Worm (Caenorhabditis elegans): ENCODE measurements around the gene tes-1.

DNA sequence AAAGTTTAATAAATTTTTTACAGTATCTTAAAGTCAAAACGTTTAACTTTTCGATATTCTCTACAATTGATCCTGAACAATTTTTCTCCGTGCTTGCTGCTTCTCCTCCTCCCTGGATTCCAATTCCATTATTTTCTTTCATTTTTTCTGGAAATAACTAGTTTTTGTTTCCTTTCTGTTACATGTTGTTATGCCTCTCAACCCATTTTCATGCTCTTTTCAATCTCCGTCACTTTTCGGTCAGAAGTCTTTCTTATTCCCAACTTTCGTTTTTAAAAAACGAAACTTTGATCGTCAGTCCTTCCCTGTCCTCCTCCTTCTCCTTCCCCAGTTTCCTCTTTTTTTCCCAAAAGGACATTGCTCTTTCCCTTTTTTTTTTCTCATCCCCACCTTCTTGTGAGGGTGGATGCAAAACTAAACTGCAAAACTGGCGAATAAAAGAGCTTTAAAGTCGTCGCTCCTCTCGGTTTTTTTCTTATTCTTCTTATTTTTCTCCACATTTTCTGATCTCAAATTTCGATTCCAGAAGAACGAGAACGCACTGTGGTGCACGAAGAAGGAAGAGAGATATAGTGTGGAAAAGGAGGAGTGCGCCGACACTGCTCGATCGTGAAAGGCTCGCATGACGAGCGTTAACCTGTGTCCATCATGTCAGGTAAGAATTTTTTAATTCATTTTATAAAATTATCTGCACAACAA, 46.2 kb downstream of the tes-1 start, which contains the start of the genes C48A7.16 and egl-19:
- TF ChIP-seq lin-32 (GFP tag; optimal IDR thresholded peaks at IDR 0.05) (no peak), nhr-237 (tag; optimal IDR thresholded peaks at IDR 0.05) (no peak), mab-5 (tag; optimal IDR thresholded peaks at IDR 0.05) (no peak), unc-39 (tag; optimal IDR thresholded peaks at IDR 0.05) (no peak), ces-1 (GFP tag; optimal IDR thresholded peaks at IDR 0.05) (no peak), sptf-1 (tag; optimal IDR thresholded peaks at IDR 0.05) (no peak), nhr-76 (tag; optimal IDR thresholded peaks at IDR 0.05) (no peak), unc-62 (GFP tag; optimal IDR thresholded peaks at IDR 0.05) (no peak), lin-13 (tag; optimal IDR thresholded peaks at IDR 0.05) (no peak), zip-8 (tag; optimal IDR thresholded peaks at IDR 0.05) (no peak), nhr-12 (tag; optimal IDR thresholded peaks at IDR 0.05) (no peak), pha-4 (tag; optimal IDR thresholded peaks at IDR 0.05) (no peak), ztf-11 (tag; optimal IDR thresholded peaks at IDR 0.05) (no peak), elt-1 (tag; optimal IDR thresholded peaks at IDR 0.05; ENCODE audit: borderline replicate concordance, insufficient read depth) (no peak)
